Fruit fly (Drosophila melanogaster): ENCODE results near the gene cic.

cic gene

dm6 chr3R:20283531-20284139, 31.1 kb downstream of the cic start:
- TF ChIP-seq Snoo (tag; optimal IDR thresholded peaks at IDR 0.05) (no peak), Pif1B (GFP tag; optimal IDR thresholded peaks at IDR 0.05) (no peak), Pif1A (GFP tag; optimal IDR thresholded peaks at IDR 0.05) (no peak), CG34367 (tag; optimal IDR thresholded peaks at IDR 0.05) (no peak), Ets98B (GFP tag; IDR thresholded peaks at IDR 0.05) (peak; percentile 4; the same call in 1 of the 2 replicates), CG17806 (tag; optimal IDR thresholded peaks at IDR 0.05) (no peak), CG12605 (GFP tag; IDR thresholded peaks at IDR 0.05) (no peak; the same call in 1 of the 2 replicates), gl (tag; optimal IDR thresholded peaks at IDR 0.05) (no peak), CG15710 (tag; optimal IDR thresholded peaks at IDR 0.05) (peak; percentile 17), D1 (tag; optimal IDR thresholded peaks at IDR 0.05) (no peak), rn (GFP tag; IDR thresholded peaks at IDR 0.05) (no peak), fd96Ca (GFP tag; IDR thresholded peaks at IDR 0.05) (peak; percentile 40; the same call in 1 of the 3 replicates), CG13204 (GFP tag; optimal IDR thresholded peaks at IDR 0.05) (peak; percentile 47), CG8301 (tag; optimal IDR thresholded peaks at IDR 0.05) (no peak), CG9948 (tag; optimal IDR thresholded peaks at IDR 0.05) (no peak), CG10348 (GFP tag; IDR thresholded peaks at IDR 0.05) (no peak), EcR (GFP tag; optimal IDR thresholded peaks at IDR 0.05) (no peak), CG32121 (GFP tag; IDR thresholded peaks at IDR 0.05) (0 out of 2 replicates have a peak, but pooled peaks have one; percentile 8), CG14655 (GFP tag; optimal IDR thresholded peaks at IDR 0.05) (peak; percentile 44), CG8159 (tag; optimal IDR thresholded peaks at IDR 0.05) (peak; percentile 26), CG4496 (GFP tag; IDR thresholded peaks at IDR 0.05) (no peak)

- TF ChIP-seq CG12605 (GFP tag; IDR thresholded peaks at IDR 0.05) = peak; percentile 65; the same call in 1 of the 2 replicates
- TF ChIP-seq Pif1A (GFP tag; optimal IDR thresholded peaks at IDR 0.05) = peak; percentile 67
- TF ChIP-seq CG13204 (GFP tag; optimal IDR thresholded peaks at IDR 0.05) = peak; percentile 27
- peak; percentile 44; the same call in 1 of the 2 replicates for TF ChIP-seq CG32121 (GFP tag; IDR thresholded peaks at IDR 0.05)
- no peak for TF ChIP-seq gl (tag; optimal IDR thresholded peaks at IDR 0.05)
- TF ChIP-seq CG14655 (GFP tag; optimal IDR thresholded peaks at IDR 0.05) = peak; percentile 87
- peak; percentile 64 for TF ChIP-seq CG8159 (tag; optimal IDR thresholded peaks at IDR 0.05)
- TF ChIP-seq EcR (GFP tag; optimal IDR thresholded peaks at IDR 0.05) = peak; percentile 99
- peak; percentile 67 for TF ChIP-seq Pif1B (GFP tag; optimal IDR thresholded peaks at IDR 0.05)
- TF ChIP-seq Snoo (tag; optimal IDR thresholded peaks at IDR 0.05) = peak; percentile 3
- peak; percentile 68 for TF ChIP-seq CG17806 (tag; optimal IDR thresholded peaks at IDR 0.05)
- TF ChIP-seq fd96Ca (GFP tag; IDR thresholded peaks at IDR 0.05) = peak; percentile 45; the same call in 1 of the 3 replicates
- TF ChIP-seq CG34367 (tag; optimal IDR thresholded peaks at IDR 0.05) = peak; percentile 53
- 0 out of 2 replicates have a peak, but pooled peaks have one; percentile 31 for TF ChIP-seq CG10348 (GFP tag; IDR thresholded peaks at IDR 0.05)
- peak; percentile 37 for TF ChIP-seq CG15710 (tag; optimal IDR thresholded peaks at IDR 0.05)
- TF ChIP-seq D1 (tag; optimal IDR thresholded peaks at IDR 0.05) = no peak
- TF ChIP-seq CG8301 (tag; optimal IDR thresholded peaks at IDR 0.05) = peak; percentile 81
- TF ChIP-seq CG9948 (tag; optimal IDR thresholded peaks at IDR 0.05) = peak; percentile 72
- TF ChIP-seq CG4496 (GFP tag; IDR thresholded peaks at IDR 0.05) = peak; percentile 85
- peak; percentile 31; the same call in 1 of the 2 replicates for TF ChIP-seq rn (GFP tag; IDR thresholded peaks at IDR 0.05)
- peak; percentile 76 for TF ChIP-seq Ets98B (GFP tag; IDR thresholded peaks at IDR 0.05)
Observed at dm6 chr3R:20284140-20284911, 31.8 kb downstream of the cic start.

dm6 chr3R:20285678-20286449, 33.3 kb downstream of the cic start:
- peak; percentile 27 for TF ChIP-seq Pif1B (GFP tag; optimal IDR thresholded peaks at IDR 0.05)
- peak; percentile 56 for TF ChIP-seq CG34367 (tag; optimal IDR thresholded peaks at IDR 0.05)
- TF ChIP-seq Ets98B (GFP tag; IDR thresholded peaks at IDR 0.05) = peak; percentile 44
- peak; percentile 79 for TF ChIP-seq CG14655 (GFP tag; optimal IDR thresholded peaks at IDR 0.05)
- TF ChIP-seq EcR (GFP tag; optimal IDR thresholded peaks at IDR 0.05) = no peak
- no peak for TF ChIP-seq gl (tag; optimal IDR thresholded peaks at IDR 0.05)
- TF ChIP-seq CG13204 (GFP tag; optimal IDR thresholded peaks at IDR 0.05) = peak; percentile 11
- TF ChIP-seq CG8301 (tag; optimal IDR thresholded peaks at IDR 0.05) = peak; percentile 77
- TF ChIP-seq CG15710 (tag; optimal IDR thresholded peaks at IDR 0.05) = peak; percentile 58
- no peak for TF ChIP-seq D1 (tag; optimal IDR thresholded peaks at IDR 0.05)
- no peak for TF ChIP-seq rn (GFP tag; IDR thresholded peaks at IDR 0.05)
- TF ChIP-seq CG4496 (GFP tag; IDR thresholded peaks at IDR 0.05) = peak; percentile 77
- TF ChIP-seq CG32121 (GFP tag; IDR thresholded peaks at IDR 0.05) = no peak; the same call in 1 of the 2 replicates
- peak; percentile 71; the same call in 2 of the 3 replicates for TF ChIP-seq fd96Ca (GFP tag; IDR thresholded peaks at IDR 0.05)
- TF ChIP-seq CG10348 (GFP tag; IDR thresholded peaks at IDR 0.05) = no peak
- TF ChIP-seq CG9948 (tag; optimal IDR thresholded peaks at IDR 0.05) = peak; percentile 68
- peak; percentile 69 for TF ChIP-seq CG8159 (tag; optimal IDR thresholded peaks at IDR 0.05)
- peak; percentile 68 for TF ChIP-seq CG17806 (tag; optimal IDR thresholded peaks at IDR 0.05)
- TF ChIP-seq Pif1A (GFP tag; optimal IDR thresholded peaks at IDR 0.05) = peak; percentile 47
- peak; percentile 32 for TF ChIP-seq Snoo (tag; optimal IDR thresholded peaks at IDR 0.05)
- peak; percentile 60; the same call in 1 of the 2 replicates for TF ChIP-seq CG12605 (GFP tag; IDR thresholded peaks at IDR 0.05)

- TF ChIP-seq CG15710 (tag; optimal IDR thresholded peaks at IDR 0.05) (no peak), rn (GFP tag; IDR thresholded peaks at IDR 0.05) (no peak), Snoo (tag; optimal IDR thresholded peaks at IDR 0.05) (no peak), CG13204 (GFP tag; optimal IDR thresholded peaks at IDR 0.05) (no peak), Pif1A (GFP tag; optimal IDR thresholded peaks at IDR 0.05) (no peak), Pif1B (GFP tag; optimal IDR thresholded peaks at IDR 0.05) (no peak), gl (tag; optimal IDR thresholded peaks at IDR 0.05) (no peak), CG8159 (tag; optimal IDR thresholded peaks at IDR 0.05) (no peak), CG8301 (tag; optimal IDR thresholded peaks at IDR 0.05) (no peak), Ets98B (GFP tag; IDR thresholded peaks at IDR 0.05) (no peak)
Observed at dm6 chr3R:20286758-20287157, 34.2 kb downstream of the cic start.
